Fruit fly (Drosophila melanogaster) whole organism, wandering third instar larva: ENCODE measurements around the gene Jon74E.
A peak's percentile ranks its signal among the peaks of the same experiment; 100 is the strongest.

ENCODE experiments used
- HLH106 ChIP-seq: fragments of 200-800 bp; optimal IDR thresholded peaks from 3 replicates; lab custom pipeline; 2019; ENCODE audit warnings: missing biosample characterization, mild to moderate bottlenecking, missing genetic modification characterization, moderate library complexity
- Hr78 ChIP-seq: fragments of >200 bp; optimal IDR thresholded peaks from 2 replicates; lab custom pipeline; 2017; ENCODE audit warnings: missing biosample characterization, missing genetic modification characterization
- br ChIP-seq: fragments of 200-800 bp; sonication (Bioruptor generic); optimal IDR thresholded peaks from 2 replicates; lab custom pipeline; 2016; ENCODE audit warnings: missing biosample characterization, missing genetic modification characterization
- brk ChIP-seq: fragments of 200-800 bp; sonication (Bioruptor generic); optimal IDR thresholded peaks from 2 replicates; lab custom pipeline; 2016; ENCODE audit warnings: missing biosample characterization, mild to moderate bottlenecking, missing genetic modification characterization
- ey ChIP-seq: fragments of 200-800 bp; sonication (Bioruptor generic); optimal IDR thresholded peaks from 2 replicates; lab custom pipeline; 2016; ENCODE audit warnings: missing biosample characterization, missing genetic modification characterization
- foxo ChIP-seq, 2 experiments: fragments of 200-800 bp; sonication (Bioruptor generic); optimal IDR thresholded peaks; 2 replicates in 1 of 2; 3 replicates in 1 of 2; lab custom pipeline; 2016 to 2017; ENCODE audit warnings: missing biosample characterization in 2 of 2, missing genetic modification characterization in 2 of 2
- pan ChIP-seq: fragments of >200 bp; optimal IDR thresholded peaks from 2 replicates; lab custom pipeline; 2017
- sv ChIP-seq: fragments of 200-800 bp; sonication (Bioruptor generic); optimal IDR thresholded peaks from 3 replicates; lab custom pipeline; 2016; ENCODE audit warnings: missing biosample characterization, missing genetic modification characterization
- usp ChIP-seq: fragments of >200 bp; optimal IDR thresholded peaks from 2 replicates; lab custom pipeline; 2017; ENCODE audit warnings: missing biosample characterization, missing genetic modification characterization

dm6 chr3L:17569737-17570546 lies 21.0 kb upstream of the Jon74E start:
- TF ChIP-seq usp (GFP tag; lab: Kevin White, UChicago) (no peak), Hr78 (peak; percentile 42), sv (GFP tag; lab: Kevin White, UChicago) (no peak), ey (peak; percentile 2), HLH106 (tag; lab: Kevin White, UChicago) (peak; percentile 17), br (peak; percentile 56), pan (lab: Kevin White, UChicago) (no peak), foxo (GFP tag; optimal IDR thresholded peaks at IDR 0.05; lab: Kevin White, UChicago) (peak in 1 of 2 experiments; percentile 20), brk (GFP tag; lab: Kevin White, UChicago) (peak; percentile 75)
